Worm (Caenorhabditis elegans) whole organism, L4 larva: ENCODE measurements around the gene cdh-1.

Experiments
- D1046.2 ChIP-seq: fragments of 200-800 bp; sonication (Bioruptor generic); IDR thresholded peaks from 2 replicates; pipeline ENCODE4 v1.3.6; 2022; ENCODE audit warnings: missing genetic modification characterization, missing compliant biosample characterization
- F26F4.8 ChIP-seq: fragments of 200-800 bp; sonication (Bioruptor generic); conservative IDR thresholded peaks from 2 replicates; pipeline ENCODE4 v1.3.6; 2022; ENCODE audit warnings: missing genetic modification characterization, missing compliant biosample characterization
- F37D6.2 ChIP-seq: sonication (generic microtip); optimal IDR thresholded peaks from 2 replicates; lab custom pipeline; 2016; ENCODE audit warnings: mild to moderate bottlenecking, missing genetic modification characterization, missing compliant biosample characterization
- F49E8.2 ChIP-seq: sonication (generic microtip); optimal IDR thresholded peaks from 2 replicates; lab custom pipeline; 2016; ENCODE audit warnings: missing compliant biosample characterization, mild to moderate bottlenecking, missing genetic modification characterization, borderline replicate concordance
- R02D3.7 ChIP-seq: fragments of 150-350 bp; sonication (generic microtip); optimal IDR thresholded peaks from 3 replicates; lab custom pipeline; 2014; ENCODE audit warnings: missing biosample characterization, missing genetic modification characterization
- Y105C5A.15 ChIP-seq: fragments of 200-800 bp; sonication (Bioruptor generic); IDR thresholded peaks from 2 replicates; pipeline ENCODE4 v1.3.6; 2022; ENCODE audit warnings: missing genetic modification characterization, missing compliant biosample characterization
- Y48G9A.11 ChIP-seq: fragments of 200-800 bp; sonication (Bioruptor generic); IDR thresholded peaks from 2 replicates; pipeline ENCODE4 v1.3.6; 2022; ENCODE audit warnings: missing genetic modification reagents, missing genetic modification characterization, missing compliant biosample characterization
- Y75B8A.6 ChIP-seq: fragments of 200-800 bp; sonication (Bioruptor generic); IDR thresholded peaks from 2 replicates; pipeline ENCODE4 v1.3.6; 2022; ENCODE audit warnings: missing genetic modification reagents, missing genetic modification characterization, missing compliant biosample characterization
- ZK337.2 ChIP-seq: fragments of 200-800 bp; sonication (Bioruptor generic); IDR thresholded peaks from 2 replicates; pipeline ENCODE4 v1.3.6; 2022; ENCODE audit warnings: missing genetic modification reagents, missing genetic modification characterization, missing compliant biosample characterization
- ZK546.5 ChIP-seq, 2 experiments: sonication (generic microtip); optimal IDR thresholded peaks; 2 replicates each; lab custom pipeline; 2017; ENCODE audit warnings: missing biosample characterization in 2 of 2, missing genetic modification characterization in 2 of 2
- aly-2 ChIP-seq: sonication (generic microtip); optimal IDR thresholded peaks from 2 replicates; lab custom pipeline; 2018; ENCODE audit warnings: missing biosample characterization, missing genetic modification characterization
- ama-1 ChIP-seq: fragments of 150-350 bp; optimal IDR thresholded peaks from 2 replicates; lab custom pipeline; 2014; ENCODE audit warnings: inconsistent platforms, mixed read lengths
- ceh-20 ChIP-seq: fragments of 200-800 bp; sonication (Bioruptor generic); IDR thresholded peaks from 2 replicates; pipeline ENCODE4 v1.3.6; 2022; ENCODE audit warnings: missing genetic modification reagents, missing genetic modification characterization, missing compliant biosample characterization
- ceh-28 ChIP-seq: fragments of 150-350 bp; optimal IDR thresholded peaks from 2 replicates; lab custom pipeline; 2014; ENCODE audit warnings: missing biosample characterization, missing genetic modification reagents, missing genetic modification characterization
- ceh-32 ChIP-seq: sonication (generic microtip); optimal IDR thresholded peaks from 2 replicates; lab custom pipeline; 2016; ENCODE audit warnings: mild to moderate bottlenecking, missing genetic modification characterization, missing compliant biosample characterization; ENCODE audit not compliant: poor library complexity
- ceh-44 ChIP-seq: fragments of 200-800 bp; sonication (Bioruptor generic); IDR thresholded peaks from 2 replicates; pipeline ENCODE4 v1.3.6; 2022; ENCODE audit warnings: missing genetic modification reagents, missing genetic modification characterization, missing compliant biosample characterization
- ceh-62 ChIP-seq: sonication (generic microtip); optimal IDR thresholded peaks from 2 replicates; lab custom pipeline; 2017; ENCODE audit warnings: missing biosample characterization, missing genetic modification characterization
- ctbp-1 ChIP-seq: fragments of 200-800 bp; sonication (Bioruptor generic); IDR thresholded peaks from 2 replicates; pipeline ENCODE4 v1.3.6; 2022; ENCODE audit warnings: missing genetic modification reagents, missing genetic modification characterization, missing compliant biosample characterization
- daf-12 ChIP-seq: fragments of 150-350 bp; optimal IDR thresholded peaks from 2 replicates; lab custom pipeline; 2014; ENCODE audit warnings: missing biosample characterization, missing genetic modification reagents, missing genetic modification characterization
- daf-16 ChIP-seq, 3 experiments: sonication (generic microtip); optimal IDR thresholded peaks; 2 replicates each; lab custom pipeline; 2016 to 2017; ENCODE audit warnings: missing genetic modification characterization in 3 of 3, missing genetic modification reagents in 3 of 3, mild to moderate bottlenecking in 2 of 3, missing compliant biosample characterization in 2 of 3, missing biosample characterization in 1 of 3, moderate library complexity in 1 of 3
- daf-19 ChIP-seq: fragments of 200-800 bp; sonication (Bioruptor generic); conservative IDR thresholded peaks from 2 replicates; pipeline ENCODE4 v1.3.6; 2022; ENCODE audit warnings: missing genetic modification characterization, missing compliant biosample characterization
- dmd-6 ChIP-seq: fragments of 200-800 bp; sonication (Bioruptor generic); IDR thresholded peaks from 2 replicates; pipeline ENCODE4 v1.3.6; 2022; ENCODE audit warnings: missing genetic modification reagents, missing genetic modification characterization, missing compliant biosample characterization
- egl-27 ChIP-seq: sonication (generic microtip); optimal IDR thresholded peaks from 3 replicates; lab custom pipeline; 2017; ENCODE audit warnings: missing biosample characterization, missing genetic modification reagents, missing genetic modification characterization
- egl-43 ChIP-seq: fragments of 200-800 bp; sonication (Bioruptor generic); IDR thresholded peaks from 2 replicates; pipeline ENCODE4 v1.3.6; 2022; ENCODE audit warnings: missing genetic modification reagents, missing genetic modification characterization, missing compliant biosample characterization
- jun-1 ChIP-seq: fragments of 150-350 bp; optimal IDR thresholded peaks from 2 replicates; lab custom pipeline; 2014; ENCODE audit warnings: missing biosample characterization, missing genetic modification reagents, missing genetic modification characterization
- lin-1 ChIP-seq: fragments of 200-800 bp; sonication (Bioruptor generic); IDR thresholded peaks from 2 replicates; pipeline ENCODE4 v1.3.6; 2022; ENCODE audit warnings: missing genetic modification reagents, missing genetic modification characterization, missing compliant biosample characterization
- lin-13 ChIP-seq: fragments of 150-350 bp; optimal IDR thresholded peaks from 2 replicates; lab custom pipeline; 2014; ENCODE audit warnings: missing biosample characterization, missing genetic modification reagents, missing genetic modification characterization
- lin-15B ChIP-seq: fragments of 150-350 bp; sonication (generic microtip); optimal IDR thresholded peaks from 3 replicates; lab custom pipeline; 2014; ENCODE audit warnings: missing biosample characterization, missing genetic modification characterization
- lin-29 ChIP-seq: fragments of 200-800 bp; sonication (Bioruptor generic); IDR thresholded peaks from 2 replicates; pipeline ENCODE4 v1.3.6; 2022; ENCODE audit warnings: missing genetic modification reagents, missing genetic modification characterization, missing compliant biosample characterization
- lin-38 ChIP-seq: fragments of 200-800 bp; sonication (Bioruptor generic); IDR thresholded peaks from 2 replicates; pipeline ENCODE4 v1.3.6; 2022; ENCODE audit warnings: missing genetic modification reagents, missing genetic modification characterization, missing compliant biosample characterization
- lsy-2 ChIP-seq, 2 experiments: fragments of 150-350 bp in 1 of 2; sonication (generic microtip) in 1 of 2; optimal IDR thresholded peaks; 2 replicates each; lab custom pipeline; 2014 to 2017; ENCODE audit warnings: missing biosample characterization in 2 of 2, missing genetic modification characterization in 2 of 2
- madf-5 ChIP-seq, 2 experiments: fragments of 200-800 bp; sonication (Bioruptor generic); IDR thresholded peaks; 2 replicates each; pipeline ENCODE4 v1.3.6; 2022; ENCODE audit warnings: missing compliant biosample characterization in 2 of 2, missing genetic modification characterization in 2 of 2
- mdl-1 ChIP-seq, 2 experiments: fragments of 150-350 bp in 1 of 2; sonication (generic microtip) in 1 of 2; optimal IDR thresholded peaks; 2 replicates each; lab custom pipeline; 2014 to 2017; ENCODE audit warnings: missing biosample characterization in 2 of 2, missing genetic modification characterization in 2 of 2
- mep-1 ChIP-seq: fragments of 150-350 bp; sonication (generic microtip); optimal IDR thresholded peaks from 3 replicates; lab custom pipeline; 2014; ENCODE audit warnings: missing biosample characterization, missing genetic modification characterization
- mxl-2 ChIP-seq: fragments of 200-800 bp; sonication (Bioruptor generic); conservative IDR thresholded peaks from 2 replicates; pipeline ENCODE4 v1.3.6; 2022; ENCODE audit warnings: missing genetic modification reagents, missing genetic modification characterization, missing compliant biosample characterization
- nhr-102 ChIP-seq: sonication (generic microtip); optimal IDR thresholded peaks from 2 replicates; lab custom pipeline; 2016; ENCODE audit warnings: mild to moderate bottlenecking, missing genetic modification characterization, moderate library complexity, missing compliant biosample characterization
- nhr-28 ChIP-seq: fragments of 150-350 bp; optimal IDR thresholded peaks from 2 replicates; lab custom pipeline; 2014; ENCODE audit warnings: missing biosample characterization, missing genetic modification characterization
- nhr-77 ChIP-seq: fragments of 150-350 bp; optimal IDR thresholded peaks from 2 replicates; lab custom pipeline; 2014; ENCODE audit warnings: missing biosample characterization, missing genetic modification characterization
- pha-4 ChIP-seq, 2 experiments: fragments of 150-350 bp in 1 of 2; fragments of 200-800 bp in 1 of 2; sonication (Bioruptor generic) in 1 of 2; IDR thresholded peaks in 1 of 2; optimal IDR thresholded peaks in 1 of 2; 2 replicates each; pipeline versions ENCODE4 v1.3.6 to Lab custom; 2014 to 2022; ENCODE audit warnings: missing genetic modification characterization in 2 of 2, missing genetic modification reagents in 2 of 2, missing biosample characterization in 1 of 2, missing compliant biosample characterization in 1 of 2
- php-3 ChIP-seq: fragments of 200-800 bp; sonication (Bioruptor generic); IDR thresholded peaks from 2 replicates; pipeline ENCODE4 v1.3.6; 2022; ENCODE audit warnings: missing genetic modification reagents, missing genetic modification characterization, missing compliant biosample characterization
- saeg-2 ChIP-seq: fragments of 200-800 bp; sonication (Bioruptor generic); IDR thresholded peaks from 2 replicates; pipeline ENCODE4 v1.3.6; 2022; ENCODE audit warnings: missing genetic modification reagents, missing genetic modification characterization, missing compliant biosample characterization
- skn-1 ChIP-seq: fragments of 150-350 bp; optimal IDR thresholded peaks from 2 replicates; lab custom pipeline; 2014; ENCODE audit warnings: missing biosample characterization, missing genetic modification characterization
- snpc-4 ChIP-seq: fragments of 150-350 bp; optimal IDR thresholded peaks from 2 replicates; lab custom pipeline; 2014; ENCODE audit warnings: missing biosample characterization, missing genetic modification characterization
- tag-97 ChIP-seq: fragments of 200-800 bp; sonication (Bioruptor generic); IDR thresholded peaks from 2 replicates; pipeline ENCODE4 v1.3.6; 2022; ENCODE audit warnings: missing genetic modification characterization, missing compliant biosample characterization
- unc-130 ChIP-seq: sonication (generic microtip); optimal IDR thresholded peaks from 2 replicates; lab custom pipeline; 2016; ENCODE audit warnings: missing genetic modification reagents, missing genetic modification characterization, missing compliant biosample characterization
- unc-62 ChIP-seq, 3 experiments: fragments of 150-350 bp in 1 of 3; sonication (generic microtip); optimal IDR thresholded peaks in 2 of 3; peaks in 1 of 3; 1 replicate in 1 of 3; 2 replicates in 2 of 3; lab custom pipeline; 2014 to 2017; ENCODE audit warnings: missing biosample characterization in 3 of 3, missing genetic modification characterization in 3 of 3, missing genetic modification reagents in 3 of 3, missing genotype in 1 of 3
- vab-7 ChIP-seq: fragments of 200-800 bp; sonication (Bioruptor generic); IDR thresholded peaks from 2 replicates; pipeline ENCODE4 v1.3.6; 2022; ENCODE audit warnings: missing genetic modification reagents, missing genetic modification characterization, missing compliant biosample characterization
- zag-1 ChIP-seq: fragments of 150-350 bp; optimal IDR thresholded peaks from 2 replicates; lab custom pipeline; 2014; ENCODE audit warnings: missing biosample characterization, missing genetic modification characterization

Gene cdh-1

DNA sequence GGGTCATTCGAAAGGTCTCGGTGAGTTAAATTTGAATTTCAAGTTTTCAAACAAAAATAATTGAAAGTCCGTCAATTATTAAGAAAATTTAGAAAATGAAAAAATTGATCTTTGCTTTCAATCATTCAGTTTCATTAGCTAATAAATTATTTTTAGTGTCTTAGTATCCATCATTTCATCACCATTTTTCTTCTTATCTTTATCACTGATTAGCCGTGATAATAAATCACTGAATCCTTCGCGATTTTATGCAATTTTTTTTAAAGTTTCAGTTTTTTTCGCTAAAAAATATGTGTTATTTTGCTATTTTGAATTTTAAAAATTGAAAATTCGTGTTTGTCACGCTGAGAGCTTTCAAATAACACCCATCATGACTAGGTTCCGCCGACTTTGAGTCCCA is 41.7 kb upstream of the cdh-1 start:
- TF ChIP-seq aly-2 (tag; lab: Kevin White, UChicago): no peak
- peak; percentile 88 for TF ChIP-seq php-3
- peak; percentile 63; the same call in 1 of the 2 replicates for TF ChIP-seq ceh-20 (GFP tag; lab: Robert Waterston, UW)
- TF ChIP-seq, all 104 proteins: peak for 2

DNA sequence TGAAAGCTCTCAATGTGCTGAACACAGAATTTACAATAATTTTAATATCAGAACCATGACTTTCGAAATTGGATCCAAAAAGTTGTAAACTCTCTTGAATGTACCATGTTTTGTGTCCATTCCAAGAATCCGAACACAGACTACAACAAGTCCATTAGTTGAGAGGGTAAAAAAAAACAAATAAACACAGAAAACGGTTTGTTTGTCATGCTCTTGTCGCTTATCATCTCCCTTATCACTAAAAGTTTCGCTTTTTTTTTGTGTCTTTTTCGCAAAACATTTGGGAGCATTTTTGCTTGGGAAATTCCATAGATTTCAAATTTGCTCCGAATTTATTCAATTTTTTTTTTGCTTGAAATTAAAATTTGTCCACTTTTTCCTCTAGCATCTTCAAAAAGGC is 41.2 kb upstream of the cdh-1 start:
- TF ChIP-seq ceh-32 (tag; lab: Kevin White, UChicago) (no peak), daf-19 (no peak), jun-1 (tag; lab: Kevin White, UChicago) (no peak), mdl-1 (tag; optimal IDR thresholded peaks at IDR 0.05; lab: Kevin White, UChicago) (no peak), egl-27 (tag; lab: Kevin White, UChicago) (no peak), ceh-44 (no peak), daf-12 (tag; lab: Kevin White, UChicago) (no peak), R02D3.7 (tag; lab: Kevin White, UChicago) (no peak), vab-7 (no peak), lin-15B (tag; lab: Kevin White, UChicago) (no peak), tag-97 (GFP tag; lab: Robert Waterston, UW) (no peak), unc-130 (GFP tag; lab: Kevin White, UChicago) (no peak), F49E8.2 (tag; lab: Kevin White, UChicago) (no peak), nhr-77 (tag; lab: Kevin White, UChicago) (peak; percentile 35), lin-1 (GFP tag; lab: Robert Waterston, UW) (no peak), snpc-4 (tag; lab: Kevin White, UChicago) (no peak), aly-2 (tag; lab: Kevin White, UChicago) (no peak), mxl-2 (GFP tag; lab: Robert Waterston, UW) (no peak), saeg-2 (no peak), ceh-28 (tag; lab: Kevin White, UChicago) (no peak), egl-43 (no peak), lin-38 (GFP tag; lab: Robert Waterston, UW) (no peak), pha-4 (GFP tag; IDR thresholded peaks at IDR 0.05; lab: Robert Waterston, UW) (no peak), pha-4 (tag; optimal IDR thresholded peaks at IDR 0.05; lab: Kevin White, UChicago) (no peak), madf-5 (GFP tag; IDR thresholded peaks at IDR 0.05; lab: Robert Waterston, UW) (no peak), Y75B8A.6 (no peak), unc-62 (GFP tag; optimal IDR thresholded peaks at IDR 0.05 in 1 of 2; lab: Kevin White, UChicago) (peak in 1 of 2 experiments; percentile 24), unc-62 (tag; optimal IDR thresholded peaks at IDR 0.05; lab: Kevin White, UChicago) (no peak), ZK546.5 (tag; optimal IDR thresholded peaks at IDR 0.05; lab: Kevin White, UChicago) (no peak), nhr-28 (tag; lab: Kevin White, UChicago) (peak; percentile 85), F37D6.2 (tag; lab: Kevin White, UChicago) (no peak), skn-1 (no peak), Y48G9A.11 (GFP tag; lab: Robert Waterston, UW) (no peak), ZK337.2 (GFP tag; lab: Robert Waterston, UW) (no peak), daf-16 (GFP tag; optimal IDR thresholded peaks at IDR 0.05; lab: Kevin White, UChicago) (no peak), daf-16 (tag; optimal IDR thresholded peaks at IDR 0.05; lab: Kevin White, UChicago) (peak; percentile 84), dmd-6 (peak; percentile 48), ceh-20 (GFP tag; lab: Robert Waterston, UW) (no peak), lin-13 (GFP tag; lab: Kevin White, UChicago) (no peak), php-3 (0 out of 2 replicates have a peak, but pooled peaks have one; percentile 22), ctbp-1 (GFP tag; lab: Robert Waterston, UW) (no peak), lin-29 (GFP tag; lab: Robert Waterston, UW) (no peak), D1046.2 (no peak), mep-1 (tag; lab: Kevin White, UChicago) (no peak), F26F4.8 (GFP tag; lab: Robert Waterston, UW) (no peak), Y105C5A.15 (no peak), ama-1 (lab: Kevin White, UChicago) (no peak), zag-1 (tag; lab: Kevin White, UChicago) (no peak), lsy-2 (tag; optimal IDR thresholded peaks at IDR 0.05; lab: Kevin White, UChicago) (no peak), nhr-102 (no peak), ceh-62 (tag; lab: Kevin White, UChicago) (no peak)
